Worm (Caenorhabditis elegans) whole organism, mixed stage, embryonic: Measurements from ENCODE around the gene F57F4.1.

ENCODE experiments used
- ceh-39 ChIP-seq: fragments of 150-350 bp; optimal IDR thresholded peaks from 2 replicates; lab custom pipeline; 2014; ENCODE audit warnings: missing biosample characterization, missing genetic modification characterization
- ceh-43 ChIP-seq: fragments of 200-800 bp; sonication (Bioruptor generic); optimal IDR thresholded peaks from 2 replicates; lab custom pipeline; 2018; ENCODE audit warnings: mild to moderate bottlenecking, missing genetic modification characterization, moderate library complexity, missing compliant biosample characterization
- cnd-1 ChIP-seq: fragments of 200-800 bp; sonication (Bioruptor generic); optimal IDR thresholded peaks from 2 replicates; lab custom pipeline; 2018; ENCODE audit warnings: mild to moderate bottlenecking, missing genetic modification characterization, missing compliant biosample characterization
- elt-3 ChIP-seq: fragments of 150-350 bp; optimal IDR thresholded peaks from 2 replicates; lab custom pipeline; 2014; ENCODE audit warnings: missing biosample characterization, missing genetic modification characterization
- ham-2 ChIP-seq: fragments of 200-800 bp; sonication (Bioruptor generic); optimal IDR thresholded peaks from 2 replicates; lab custom pipeline; 2018; ENCODE audit warnings: mild to moderate bottlenecking, missing genetic modification characterization, missing compliant biosample characterization
- lin-13 ChIP-seq: fragments of 150-350 bp; optimal IDR thresholded peaks from 2 replicates; lab custom pipeline; 2014; ENCODE audit warnings: missing biosample characterization, missing genetic modification characterization
- lsy-2 ChIP-seq: fragments of 150-350 bp; optimal IDR thresholded peaks from 2 replicates; lab custom pipeline; 2014; ENCODE audit warnings: missing biosample characterization, missing genetic modification characterization
- nhr-12 ChIP-seq: fragments of 150-350 bp; optimal IDR thresholded peaks from 2 replicates; lab custom pipeline; 2014; ENCODE audit warnings: missing biosample characterization, missing genetic modification characterization
- pha-4 ChIP-seq: fragments of 150-350 bp; optimal IDR thresholded peaks from 2 replicates; lab custom pipeline; 2018; ENCODE audit warnings: missing biosample characterization, missing genetic modification reagents, missing genetic modification characterization

DNA sequence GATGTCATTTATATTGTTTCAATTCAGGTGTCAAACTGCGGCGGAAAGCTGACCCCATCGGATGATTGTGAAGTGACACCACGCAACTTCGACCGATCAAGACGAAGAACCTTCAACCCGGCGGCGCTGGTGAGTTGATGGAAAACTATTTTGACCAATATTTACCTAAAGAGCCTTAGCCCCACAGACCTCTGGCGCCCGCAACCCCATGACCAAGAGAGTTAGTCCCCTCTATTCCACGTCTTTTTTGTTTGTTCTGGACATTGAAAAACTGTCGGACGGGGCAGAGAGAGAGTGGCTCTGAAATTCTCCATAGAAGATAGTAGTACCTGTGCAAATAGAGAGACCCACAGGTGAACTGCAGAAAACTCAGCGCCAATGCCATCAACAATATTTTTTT is 31.6 kb upstream of the F57F4.1 start:
- TF ChIP-seq cnd-1: no peak
- no peak for TF ChIP-seq lsy-2 (tag; lab: Kevin White, UChicago)
- no peak for TF ChIP-seq ceh-43
- no peak for TF ChIP-seq ham-2 (GFP tag; lab: Kevin White, UChicago)
- no peak for TF ChIP-seq elt-3 (tag; lab: Kevin White, UChicago)
- no peak for TF ChIP-seq ceh-39
- TF ChIP-seq pha-4: no peak
- no peak for TF ChIP-seq lin-13
- no peak for TF ChIP-seq nhr-12
